Worm (Caenorhabditis elegans): ENCODE results near the gene wars-1.

The wars-1 gene

ce11 chrV:18848578-18848977 is 10.4 kb downstream of the wars-1 start:
- TF ChIP-seq K02D7.2 (tag; optimal IDR thresholded peaks at IDR 0.05), result no peak
- no peak for TF ChIP-seq tbx-7 (tag; optimal IDR thresholded peaks at IDR 0.05)
- no peak for TF ChIP-seq ceh-45 (GFP tag; IDR thresholded peaks at IDR 0.05)
- TF ChIP-seq ama-1 (optimal IDR thresholded peaks at IDR 0.05), result no peak
- TF ChIP-seq ceh-31 (tag; optimal IDR thresholded peaks at IDR 0.05), result no peak
- TF ChIP-seq syd-9 (tag; optimal IDR thresholded peaks at IDR 0.05), result no peak

ce11 chrV:18846480-18846879 is 12.5 kb downstream of the wars-1 start, which contains the start of gene nhr-230:
Gene nhr-230 (plus strand): TSS chrV:18846780.
- TF ChIP-seq gmeb-2 (tag; optimal IDR thresholded peaks at IDR 0.05), result no peak
- TF ChIP-seq ets-4 (tag; optimal IDR thresholded peaks at IDR 0.05), result no peak
- no peak for TF ChIP-seq ceh-30 (tag; optimal IDR thresholded peaks at IDR 0.05)
- TF ChIP-seq unc-3 (GFP tag; conservative IDR thresholded peaks at IDR 0.05), result no peak
- no peak for TF ChIP-seq unc-3 (tag; optimal IDR thresholded peaks at IDR 0.05)
- no peak for TF ChIP-seq elt-4 (tag; optimal IDR thresholded peaks at IDR 0.05)

DNA sequence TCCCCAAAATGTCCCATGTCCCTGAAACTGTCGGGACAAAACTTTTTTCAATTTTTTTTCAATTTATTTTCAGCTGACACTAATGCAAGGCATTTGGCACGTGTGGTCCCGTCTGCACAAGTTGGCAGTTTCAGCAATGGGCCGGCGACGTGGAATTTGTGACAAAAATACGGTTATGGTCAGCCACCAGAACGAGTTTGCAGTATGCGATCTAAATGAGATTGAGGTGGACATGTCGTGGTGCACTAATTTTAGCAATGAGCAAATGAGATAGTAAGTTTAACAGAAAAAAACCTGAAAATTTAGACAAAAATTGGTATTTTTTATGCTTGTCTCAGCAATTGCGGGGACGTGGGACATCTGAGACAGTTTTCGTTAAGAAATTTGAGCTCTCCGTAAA is 16.6 kb downstream of the wars-1 start:
- TF ChIP-seq che-1 (tag; optimal IDR thresholded peaks at IDR 0.05) (no peak), nhr-11 (tag; optimal IDR thresholded peaks at IDR 0.05) (no peak), ceh-6 (GFP tag; optimal IDR thresholded peaks at IDR 0.05) (no peak), ceh-48 (tag; optimal IDR thresholded peaks at IDR 0.05) (no peak), zip-5 (tag; optimal IDR thresholded peaks at IDR 0.05) (no peak), fkh-6 (tag; optimal IDR thresholded peaks at IDR 0.05) (no peak), ztf-16 (tag; optimal IDR thresholded peaks at IDR 0.05) (no peak), ceh-45 (GFP tag; IDR thresholded peaks at IDR 0.05) (no peak), T23F11.4 (GFP tag; optimal IDR thresholded peaks at IDR 0.05) (no peak), ceh-9 (tag; optimal IDR thresholded peaks at IDR 0.05) (no peak), unc-86 (tag; optimal IDR thresholded peaks at IDR 0.05) (no peak), ama-1 (optimal IDR thresholded peaks at IDR 0.05) (no peak), ceh-2 (tag; optimal IDR thresholded peaks at IDR 0.05) (no peak), ahr-1 (tag; optimal IDR thresholded peaks at IDR 0.05) (no peak), odd-2 (tag; optimal IDR thresholded peaks at IDR 0.05) (no peak), syd-9 (tag; optimal IDR thresholded peaks at IDR 0.05) (no peak), tbx-7 (tag; optimal IDR thresholded peaks at IDR 0.05) (no peak), hlh-13 (GFP tag; optimal IDR thresholded peaks at IDR 0.05) (no peak)

ce11 chrV:18838799-18839354 is 20.1 kb downstream of the wars-1 start, which contains the start of gene nhr-65:
Gene nhr-65 (plus strand): TSS chrV:18839304.
- no peak for TF ChIP-seq hlh-15 (tag; optimal IDR thresholded peaks at IDR 0.05)
- no peak for TF ChIP-seq hlh-8 (tag; optimal IDR thresholded peaks at IDR 0.05)
- no peak for TF ChIP-seq pha-4 (tag; optimal IDR thresholded peaks at IDR 0.05)
- TF ChIP-seq nfya-1 (tag; optimal IDR thresholded peaks at IDR 0.05), result peak; percentile 17

DNA sequence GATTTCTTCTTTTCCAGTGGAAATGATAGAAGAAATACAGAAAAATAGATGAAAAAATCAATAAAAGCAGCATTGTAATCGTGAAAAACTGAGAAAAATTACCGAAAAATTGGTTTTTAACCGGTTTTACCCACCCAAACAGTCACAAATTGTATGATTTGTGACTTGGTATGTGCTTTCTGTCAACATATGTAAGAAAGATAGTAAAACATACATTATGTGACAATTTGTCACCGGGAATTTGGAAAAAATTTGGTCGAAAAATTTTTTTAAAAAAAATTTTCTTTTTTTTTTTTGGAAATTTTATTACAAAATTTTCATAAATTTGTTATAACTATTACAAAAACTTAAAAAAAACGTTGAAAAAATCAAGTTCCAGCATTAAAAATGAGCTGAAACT is 21.9 kb downstream of the wars-1 start, which contains the start of gene cyp-33D3:
cyp-33D3 (minus strand) TSS at position 101 of the 400 bp plus-strand sequence.
- TF ChIP-seq fkh-6 (tag; optimal IDR thresholded peaks at IDR 0.05) (no peak), nhr-11 (tag; optimal IDR thresholded peaks at IDR 0.05) (no peak), Y22D7AL.16 (tag; optimal IDR thresholded peaks at IDR 0.05) (no peak), lim-6 (tag; optimal IDR thresholded peaks at IDR 0.05) (no peak), rnt-1 (tag; optimal IDR thresholded peaks at IDR 0.05) (no peak), ceh-48 (tag; optimal IDR thresholded peaks at IDR 0.05) (no peak), odd-2 (tag; optimal IDR thresholded peaks at IDR 0.05) (no peak), fkh-10 (GFP tag; optimal IDR thresholded peaks at IDR 0.05) (no peak), che-1 (tag; optimal IDR thresholded peaks at IDR 0.05) (no peak), unc-42 (tag; optimal IDR thresholded peaks at IDR 0.05) (no peak), hlh-8 (tag; optimal IDR thresholded peaks at IDR 0.05) (no peak), madf-2 (tag; optimal IDR thresholded peaks at IDR 0.05) (no peak), dve-1 (tag; optimal IDR thresholded peaks at IDR 0.05) (no peak)
